Worm (Caenorhabditis elegans) whole organism, mixed stage, embryonic: ENCODE results near the gene atf-7.

Source experiments
- ces-1 ChIP-seq: fragments of 150-350 bp; optimal IDR thresholded peaks from 2 replicates; lab custom pipeline; 2014; ENCODE audit warnings: missing biosample characterization, missing genetic modification reagents, missing genetic modification characterization
- cnd-1 ChIP-seq: fragments of 200-800 bp; sonication (Bioruptor generic); optimal IDR thresholded peaks from 2 replicates; lab custom pipeline; 2018; ENCODE audit warnings: mild to moderate bottlenecking, missing genetic modification characterization, missing compliant biosample characterization
- elt-3 ChIP-seq: fragments of 150-350 bp; optimal IDR thresholded peaks from 2 replicates; lab custom pipeline; 2014; ENCODE audit warnings: missing biosample characterization, missing genetic modification characterization
- lsy-2 ChIP-seq: fragments of 150-350 bp; optimal IDR thresholded peaks from 2 replicates; lab custom pipeline; 2014; ENCODE audit warnings: missing biosample characterization, missing genetic modification characterization
- mab-5 ChIP-seq: fragments of 150-350 bp; optimal IDR thresholded peaks from 2 replicates; lab custom pipeline; 2014; ENCODE audit warnings: missing biosample characterization, missing genetic modification characterization
- mep-1 ChIP-seq: fragments of 150-350 bp; optimal IDR thresholded peaks from 2 replicates; lab custom pipeline; 2017; ENCODE audit warnings: missing biosample characterization, missing genetic modification reagents, missing genetic modification characterization, inconsistent platforms
- nhr-12 ChIP-seq: fragments of 150-350 bp; optimal IDR thresholded peaks from 2 replicates; lab custom pipeline; 2014; ENCODE audit warnings: missing biosample characterization, missing genetic modification characterization
- nhr-76 ChIP-seq: sonication (generic microtip); optimal IDR thresholded peaks from 2 replicates; lab custom pipeline; 2017; ENCODE audit warnings: missing biosample characterization, missing genetic modification characterization
- sem-2 ChIP-seq: fragments of 200-800 bp; sonication (Bioruptor generic); optimal IDR thresholded peaks from 2 replicates; lab custom pipeline; 2018; ENCODE audit warnings: mild to moderate bottlenecking, missing genetic modification characterization, missing compliant biosample characterization
- snpc-4 ChIP-seq: fragments of 150-350 bp; optimal IDR thresholded peaks from 2 replicates; lab custom pipeline; 2014; ENCODE audit warnings: missing biosample characterization, missing genetic modification characterization
- sptf-1 ChIP-seq: sonication (generic microtip); optimal IDR thresholded peaks from 2 replicates; lab custom pipeline; 2017; ENCODE audit warnings: mild to moderate bottlenecking, missing genetic modification characterization, moderate library complexity, missing compliant biosample characterization
- unc-62 ChIP-seq: fragments of 150-350 bp; optimal IDR thresholded peaks from 2 replicates; lab custom pipeline; 2014; ENCODE audit warnings: missing biosample characterization, missing genetic modification reagents, missing genetic modification characterization
- ztf-11 ChIP-seq: fragments of 150-350 bp; optimal IDR thresholded peaks from 2 replicates; lab custom pipeline; 2014; ENCODE audit warnings: missing biosample characterization, missing genetic modification characterization

DNA sequence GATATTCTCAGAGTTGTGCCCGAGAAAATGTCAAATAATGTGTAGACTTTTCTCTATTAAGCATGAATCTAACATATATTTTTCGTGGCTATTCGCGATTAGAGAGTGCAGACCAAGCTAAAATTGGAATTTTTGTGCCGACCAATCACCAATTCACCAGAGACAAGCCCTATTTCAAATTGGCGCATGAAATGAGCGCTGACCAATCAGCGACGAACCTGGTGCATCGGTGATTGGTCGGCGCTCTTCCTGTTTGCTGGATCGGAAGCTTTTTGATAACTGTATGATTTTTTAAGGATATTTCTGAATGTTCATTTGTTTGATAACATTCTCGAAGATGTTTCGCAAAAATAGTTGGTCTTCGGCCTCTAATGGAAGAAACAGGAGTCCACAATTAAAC is 45.5 kb downstream of the atf-7 start:
- TF ChIP-seq ztf-11 (tag; lab: Kevin White, UChicago) (no peak), ces-1 (GFP tag; lab: Kevin White, UChicago) (no peak), sptf-1 (tag; lab: Kevin White, UChicago) (no peak), mep-1 (tag; lab: Kevin White, UChicago) (no peak), cnd-1 (tag; lab: Kevin White, UChicago) (no peak), unc-62 (GFP tag; lab: Kevin White, UChicago) (no peak), nhr-76 (no peak), mab-5 (no peak), sem-2 (GFP tag; lab: Kevin White, UChicago) (no peak), elt-3 (no peak), snpc-4 (tag; lab: Kevin White, UChicago) (no peak), lsy-2 (tag; lab: Kevin White, UChicago) (no peak), nhr-12 (tag; lab: Kevin White, UChicago) (no peak)
